Worm (Caenorhabditis elegans): Measurements from ENCODE around the gene ndua-5.

Gene ndua-5

ce11 chrIV:9486779-9487178 is 37.9 kb downstream of the ndua-5 start:
- no peak for TF ChIP-seq lin-13 (GFP tag; optimal IDR thresholded peaks at IDR 0.05)
- no peak for TF ChIP-seq grh-1 (GFP tag; IDR thresholded peaks at IDR 0.05)
- no peak for TF ChIP-seq F16B12.6 (tag; optimal IDR thresholded peaks at IDR 0.05)
- no peak for TF ChIP-seq mab-9 (GFP tag; IDR thresholded peaks at IDR 0.05)
- no peak for TF ChIP-seq xbp-1 (tag; optimal IDR thresholded peaks at IDR 0.05)
- no peak for TF ChIP-seq sox-4 (tag; optimal IDR thresholded peaks at IDR 0.05)
- TF ChIP-seq snu-23 (GFP tag; optimal IDR thresholded peaks at IDR 0.05): no peak
- TF ChIP-seq ztf-4 (tag; optimal IDR thresholded peaks at IDR 0.05): no peak
- TF ChIP-seq efl-1 (optimal IDR thresholded peaks at IDR 0.05): no peak
- no peak for TF ChIP-seq efl-1 (GFP tag; optimal IDR thresholded peaks at IDR 0.05 in 1 of 2)
- TF ChIP-seq dpl-1 (GFP tag; optimal IDR thresholded peaks at IDR 0.05): no peak
- TF ChIP-seq vab-15 (tag; optimal IDR thresholded peaks at IDR 0.05): no peak
- no peak for TF ChIP-seq nhr-85 (tag)
- TF ChIP-seq nhr-11 (tag; optimal IDR thresholded peaks at IDR 0.05): no peak
- TF ChIP-seq nhr-76 (tag; optimal IDR thresholded peaks at IDR 0.05): no peak
- TF ChIP-seq rnt-1 (tag; optimal IDR thresholded peaks at IDR 0.05): no peak
- no peak for TF ChIP-seq alr-1 (tag; optimal IDR thresholded peaks at IDR 0.05; ENCODE audit: borderline replicate concordance)

- no peak for TF ChIP-seq mef-2 (tag; optimal IDR thresholded peaks at IDR 0.05)
- TF ChIP-seq fkh-8 (tag; optimal IDR thresholded peaks at IDR 0.05): peak; percentile 26
- TF ChIP-seq efl-1 (optimal IDR thresholded peaks at IDR 0.05): no peak
- no peak for TF ChIP-seq efl-1 (GFP tag; optimal IDR thresholded peaks at IDR 0.05 in 1 of 2)
- no peak for TF ChIP-seq fos-1 (tag; optimal IDR thresholded peaks at IDR 0.05)
Measured at ce11 chrIV:9485972-9486371, 38.7 kb downstream of the ndua-5 start, which contains the start of gene sru-2. Gene sru-2, plus strand, starts transcription at chrIV:9486272.

ce11 chrIV:9485040-9485439 is 39.7 kb downstream of the ndua-5 start, which contains the start of gene gadr-2:
Gene gadr-2, minus strand, starts transcription at chrIV:9485140.
- no peak for TF ChIP-seq fos-1 (tag; optimal IDR thresholded peaks at IDR 0.05)
- TF ChIP-seq egl-27 (tag; optimal IDR thresholded peaks at IDR 0.05): no peak
- no peak for TF ChIP-seq sup-37 (GFP tag; optimal IDR thresholded peaks at IDR 0.05)
- no peak for TF ChIP-seq unc-130 (tag; optimal IDR thresholded peaks at IDR 0.05)
- no peak for TF ChIP-seq hlh-4 (tag; optimal IDR thresholded peaks at IDR 0.05)
- TF ChIP-seq nhr-47 (tag; optimal IDR thresholded peaks at IDR 0.05): no peak
- TF ChIP-seq fkh-10 (GFP tag; optimal IDR thresholded peaks at IDR 0.05): no peak
- no peak for TF ChIP-seq grh-1 (GFP tag; IDR thresholded peaks at IDR 0.05)
- no peak for TF ChIP-seq isw-1 (GFP tag; IDR thresholded peaks at IDR 0.05)

ce11 chrIV:9480936-9481335 is 43.8 kb downstream of the ndua-5 start, which contains the start of gene cng-3:
Gene cng-3, minus strand, starts transcription at chrIV:9481037.
- no peak for TF ChIP-seq egl-13 (tag; optimal IDR thresholded peaks at IDR 0.05)
- TF ChIP-seq pag-3 (tag; optimal IDR thresholded peaks at IDR 0.05; ENCODE audit: borderline replicate concordance, insufficient read depth): no peak
- no peak for TF ChIP-seq snpc-4 (tag; optimal IDR thresholded peaks at IDR 0.05)
- TF ChIP-seq nhr-47 (tag; optimal IDR thresholded peaks at IDR 0.05): no peak
- TF ChIP-seq hpl-2 (GFP tag; optimal IDR thresholded peaks at IDR 0.05): no peak
- TF ChIP-seq pax-3 (tag; optimal IDR thresholded peaks at IDR 0.05): peak; percentile 18
- peak; percentile 93 for TF ChIP-seq dsc-1 (tag; optimal IDR thresholded peaks at IDR 0.05)
- peak; percentile 15 for TF ChIP-seq fkh-8 (tag; optimal IDR thresholded peaks at IDR 0.05)
- no peak for TF ChIP-seq F16B12.6 (tag; optimal IDR thresholded peaks at IDR 0.05)
- TF ChIP-seq tlp-1 (tag; optimal IDR thresholded peaks at IDR 0.05): no peak
- no peak for TF ChIP-seq isw-1 (GFP tag; IDR thresholded peaks at IDR 0.05)
- TF ChIP-seq mab-9 (GFP tag; IDR thresholded peaks at IDR 0.05): no peak
- no peak for TF ChIP-seq vab-15 (tag; optimal IDR thresholded peaks at IDR 0.05)
- no peak for TF ChIP-seq unc-130 (tag; optimal IDR thresholded peaks at IDR 0.05)
- TF ChIP-seq fkh-4 (tag; optimal IDR thresholded peaks at IDR 0.05; ENCODE audit: borderline replicate concordance): no peak

Data from whole organism, L1 larva.